Fruit fly (Drosophila melanogaster): ENCODE results near the gene grp.

The grp gene

DNA sequence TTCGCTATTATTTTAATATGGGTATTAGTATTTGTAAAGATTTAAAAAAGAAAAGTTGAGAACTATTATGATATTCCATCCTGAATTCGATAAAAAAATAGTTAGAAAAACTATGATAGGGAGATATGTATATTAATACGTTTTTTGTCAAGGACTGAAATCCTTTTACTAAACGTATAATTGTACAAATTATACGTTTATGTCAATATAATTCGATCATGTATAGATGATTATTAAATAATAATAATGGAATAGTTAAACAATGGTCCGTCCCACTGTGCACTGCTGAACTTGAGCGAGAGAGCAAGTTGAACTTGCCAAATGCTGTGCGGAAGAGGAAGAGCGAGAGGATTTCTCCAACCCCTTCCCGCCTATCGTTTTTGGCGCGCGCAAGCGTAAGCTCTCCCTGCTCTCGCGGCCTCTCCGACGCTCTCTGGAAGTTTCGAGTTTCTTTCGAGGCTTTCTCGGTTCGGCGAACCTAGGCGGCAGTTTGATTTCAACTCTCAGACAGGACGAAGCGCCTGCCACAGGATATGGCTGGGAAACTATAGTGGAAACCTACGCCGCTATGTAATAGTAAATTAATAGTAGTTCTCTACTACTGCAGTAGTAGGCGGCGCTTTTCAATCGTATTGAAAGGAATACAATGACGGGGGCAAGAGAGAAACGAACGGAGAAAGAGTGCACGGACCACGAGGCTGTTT, 5.2 kb downstream of the grp start (continued):
- TF ChIP-seq CG2116 (GFP tag; optimal IDR thresholded peaks at IDR 0.05) (peak; percentile 2), Mrtf (GFP tag; IDR thresholded peaks at IDR 0.05) (no peak)

- no peak for TF ChIP-seq Ets97D (GFP tag; optimal IDR thresholded peaks at IDR 0.05)
- TF ChIP-seq CG14014 (GFP tag; IDR thresholded peaks at IDR 0.05): no peak
- TF ChIP-seq CG18619 (GFP tag; optimal IDR thresholded peaks at IDR 0.05): no peak
- TF ChIP-seq gfzf (GFP tag; optimal IDR thresholded peaks at IDR 0.05): peak; percentile 27
- peak; percentile 80 for TF ChIP-seq CG13894 (tag; optimal IDR thresholded peaks at IDR 0.05)
- no peak for TF ChIP-seq oc (tag; optimal IDR thresholded peaks at IDR 0.05)
- no peak for TF ChIP-seq B-H2 (GFP tag; optimal IDR thresholded peaks at IDR 0.05)
- TF ChIP-seq CG2199 (GFP tag; IDR thresholded peaks at IDR 0.05): 0 out of 3 replicates have a peak, but pooled peaks have one; percentile 1
- TF ChIP-seq grn (GFP tag; optimal IDR thresholded peaks at IDR 0.05): no peak
- no peak for TF ChIP-seq amos (GFP tag; IDR thresholded peaks at IDR 0.05; ENCODE audit: partially characterized antibody)
- TF ChIP-seq pros (GFP tag; optimal IDR thresholded peaks at IDR 0.05): peak; percentile 52
- TF ChIP-seq BEAF-32 (GFP tag; optimal IDR thresholded peaks at IDR 0.05): no peak
- no peak for TF ChIP-seq CG16815 (GFP tag; optimal IDR thresholded peaks at IDR 0.05)
- TF ChIP-seq ato (GFP tag; IDR thresholded peaks at IDR 0.05; ENCODE audit: partially characterized antibody): no peak
- no peak for TF ChIP-seq unpg (GFP tag; optimal IDR thresholded peaks at IDR 0.05)
- peak; percentile 34 for TF ChIP-seq cg (GFP tag; optimal IDR thresholded peaks at IDR 0.05)
- TF ChIP-seq Opbp (GFP tag; IDR thresholded peaks at IDR 0.05; ENCODE audit: partially characterized antibody): 0 out of 3 replicates have a peak, but pooled peaks have one; percentile 23
Observed at dm6 chr2L:16685612-16685912, 5.7 kb downstream of the grp start.

DNA sequence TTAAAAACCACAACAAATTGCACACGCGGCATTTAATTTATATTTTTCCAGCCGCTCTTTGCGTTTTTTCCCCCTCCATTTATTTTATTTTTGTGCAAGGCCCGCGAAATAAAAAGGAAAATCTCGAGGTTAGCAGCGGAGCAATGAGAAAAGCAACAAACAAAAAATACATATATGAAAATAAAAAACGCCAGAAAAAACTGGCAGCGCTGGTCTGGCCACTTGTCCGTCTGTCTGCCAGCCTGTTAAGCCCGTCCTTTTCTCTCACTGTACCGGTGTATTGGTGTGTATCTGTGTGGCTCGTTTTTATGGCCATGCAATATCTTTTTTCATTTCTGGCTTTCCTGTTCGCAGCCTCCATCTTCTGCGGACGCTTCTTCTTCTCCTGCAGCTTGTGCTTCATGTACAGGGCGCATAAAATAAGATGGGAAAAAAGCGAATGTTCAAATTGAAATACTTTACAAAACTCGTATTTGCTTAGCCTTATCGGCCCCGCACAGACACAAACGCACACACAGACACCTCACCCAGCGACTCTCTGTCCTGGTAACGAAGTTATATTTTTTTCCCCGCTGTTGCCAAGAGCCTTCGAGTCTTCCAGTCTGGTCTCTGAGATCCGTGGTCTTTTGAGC, 6.7 kb downstream of the grp start:
- TF ChIP-seq cad (GFP tag; optimal IDR thresholded peaks at IDR 0.05) (peak; percentile 60), HLH54F (GFP tag; optimal IDR thresholded peaks at IDR 0.05) (no peak), bsh (GFP tag; optimal IDR thresholded peaks at IDR 0.05) (peak in 1 of 2 experiments; percentile 60), Dfd (GFP tag; optimal IDR thresholded peaks at IDR 0.05) (no peak), zf30C (GFP tag; optimal IDR thresholded peaks at IDR 0.05) (peak; percentile 76), CG10147 (GFP tag; optimal IDR thresholded peaks at IDR 0.05) (no peak), tin (GFP tag; optimal IDR thresholded peaks at IDR 0.05) (no peak), CG2889 (GFP tag; IDR thresholded peaks at IDR 0.05) (no peak), Dek (tag; optimal IDR thresholded peaks at IDR 0.05) (no peak), H2.0 (GFP tag; IDR thresholded peaks at IDR 0.05) (peak; percentile 7; the same call in 1 of the 2 replicates), CG12744 (GFP tag; optimal IDR thresholded peaks at IDR 0.05) (no peak), cg (GFP tag; optimal IDR thresholded peaks at IDR 0.05) (peak; percentile 35), corto (GFP tag; optimal IDR thresholded peaks at IDR 0.05) (peak; percentile 24), sug (tag; optimal IDR thresholded peaks at IDR 0.05) (no peak), CG2199 (GFP tag; IDR thresholded peaks at IDR 0.05) (0 out of 3 replicates have a peak, but pooled peaks have one; percentile 10), nom (GFP tag; optimal IDR thresholded peaks at IDR 0.05) (peak; percentile 93), Nf-YC (tag; optimal IDR thresholded peaks at IDR 0.05) (no peak), Gug (GFP tag; IDR thresholded peaks at IDR 0.05) (0 out of 4 replicates have a peak, but pooled peaks have one; percentile 19), cas (GFP tag; IDR thresholded peaks at IDR 0.05) (no peak), ham (GFP tag; IDR thresholded peaks at IDR 0.05) (no peak), ci (GFP tag; IDR thresholded peaks at IDR 0.05) (no peak), Atf6 (GFP tag; IDR thresholded peaks at IDR 0.05) (no peak), br (optimal IDR thresholded peaks at IDR 0.05) (no peak), CG6254 (GFP tag; optimal IDR thresholded peaks at IDR 0.05) (no peak), sisA (GFP tag; IDR thresholded peaks at IDR 0.05) (0 out of 2 replicates have a peak, but pooled peaks have one; percentile 8), Lim3 (GFP tag; IDR thresholded peaks at IDR 0.05) (no peak), CG5180 (GFP tag; optimal IDR thresholded peaks at IDR 0.05) (no peak), CG16815 (GFP tag; optimal IDR thresholded peaks at IDR 0.05) (no peak), sqz (GFP tag; optimal IDR thresholded peaks at IDR 0.05) (peak; percentile 48), sens (GFP tag) (peak; percentile 7)
